Fruit fly (Drosophila melanogaster): ENCODE measurements around the gene Drsl6.

Gene Drsl6

dm6 chr3L:3350572-3351343, 14.5 kb upstream of the Drsl6 start (continued):
- no peak for TF ChIP-seq eyg (GFP tag; optimal IDR thresholded peaks at IDR 0.05)
- no peak for TF ChIP-seq Rx (GFP tag; IDR thresholded peaks at IDR 0.05)
- peak; percentile 11 for TF ChIP-seq lilli (GFP tag; optimal IDR thresholded peaks at IDR 0.05)
- TF ChIP-seq dpn (GFP tag; optimal IDR thresholded peaks at IDR 0.05) = no peak
- TF ChIP-seq cwo (GFP tag; optimal IDR thresholded peaks at IDR 0.05) = no peak
- TF ChIP-seq al (GFP tag; IDR thresholded peaks at IDR 0.05) = no peak
- no peak for TF ChIP-seq Scr (GFP tag; IDR thresholded peaks at IDR 0.05; ENCODE audit: partially characterized antibody)
- no peak for TF ChIP-seq oc (tag; optimal IDR thresholded peaks at IDR 0.05)
- TF ChIP-seq CG2202 (tag; optimal IDR thresholded peaks at IDR 0.05) = no peak
- TF ChIP-seq Hr78 (GFP tag; optimal IDR thresholded peaks at IDR 0.05) = peak in 1 of 2 experiments; percentile 21
- no peak for TF ChIP-seq Mad (GFP tag; optimal IDR thresholded peaks at IDR 0.05)
- TF ChIP-seq Elba2 (GFP tag; optimal IDR thresholded peaks at IDR 0.05) = no peak
- TF ChIP-seq onecut (GFP tag; IDR thresholded peaks at IDR 0.05) = peak; percentile 27; the same call in 1 of the 2 replicates
- peak; percentile 3 for TF ChIP-seq odd (GFP tag; optimal IDR thresholded peaks at IDR 0.05)
- TF ChIP-seq Hr51 (GFP tag; optimal IDR thresholded peaks at IDR 0.05) = no peak
- TF ChIP-seq CG11398 (GFP tag; optimal IDR thresholded peaks at IDR 0.05) = no peak
- TF ChIP-seq sob (GFP tag; IDR thresholded peaks at IDR 0.05) = 0 out of 2 replicates have a peak, but pooled peaks have one; percentile 9
- no peak for TF ChIP-seq Nf-YA (GFP tag; IDR thresholded peaks at IDR 0.05)
- TF ChIP-seq CG12071 (GFP tag; optimal IDR thresholded peaks at IDR 0.05) = no peak
- no peak for TF ChIP-seq CG4424 (GFP tag; optimal IDR thresholded peaks at IDR 0.05)
- no peak for TF ChIP-seq CG7928 (GFP tag; optimal IDR thresholded peaks at IDR 0.05)
- no peak for TF ChIP-seq CG1792 (GFP tag; optimal IDR thresholded peaks at IDR 0.05)
- no peak for TF ChIP-seq cg (GFP tag; optimal IDR thresholded peaks at IDR 0.05)
- TF ChIP-seq CG10147 (GFP tag; optimal IDR thresholded peaks at IDR 0.05) = no peak
- TF ChIP-seq CG12659 (GFP tag; optimal IDR thresholded peaks at IDR 0.05) = no peak
- no peak for TF ChIP-seq CG3838 (GFP tag; optimal IDR thresholded peaks at IDR 0.05)
- no peak for TF ChIP-seq CG10565 (GFP tag; optimal IDR thresholded peaks at IDR 0.05)
- TF ChIP-seq CG13424 (tag; optimal IDR thresholded peaks at IDR 0.05) = peak; percentile 24
- no peak for TF ChIP-seq Lpt (GFP tag; optimal IDR thresholded peaks at IDR 0.05)
- TF ChIP-seq CG11093 (GFP tag; IDR thresholded peaks at IDR 0.05) = no peak
- TF ChIP-seq CG15269 (tag; optimal IDR thresholded peaks at IDR 0.05) = no peak
- TF ChIP-seq CG6813 (GFP tag; optimal IDR thresholded peaks at IDR 0.05) = no peak

dm6 chr3L:3349825-3350123, 13.6 kb upstream of the Drsl6 start:
- TF ChIP-seq CG17829 (tag; optimal IDR thresholded peaks at IDR 0.05) = no peak
- no peak for TF ChIP-seq Trl (optimal IDR thresholded peaks at IDR 0.05)
- no peak for TF ChIP-seq Trl (GFP tag; optimal IDR thresholded peaks at IDR 0.05)
- TF ChIP-seq onecut (GFP tag; IDR thresholded peaks at IDR 0.05) = no peak
- TF ChIP-seq prd (optimal IDR thresholded peaks at IDR 0.05) = no peak
- TF ChIP-seq prd (GFP tag; IDR thresholded peaks at IDR 0.05) = no peak
- TF ChIP-seq Med (GFP tag) = peak; percentile 20
- TF ChIP-seq Stat92E (GFP tag; optimal IDR thresholded peaks at IDR 0.05) = no peak
- TF ChIP-seq HHEX (GFP tag; optimal IDR thresholded peaks at IDR 0.05) = no peak
- TF ChIP-seq Mrtf (GFP tag; IDR thresholded peaks at IDR 0.05) = no peak
- no peak for TF ChIP-seq br (optimal IDR thresholded peaks at IDR 0.05)
- TF ChIP-seq CG8944 (GFP tag; optimal IDR thresholded peaks at IDR 0.05) = no peak
- no peak for TF ChIP-seq sima (GFP tag; optimal IDR thresholded peaks at IDR 0.05)
- no peak for TF ChIP-seq unc-4 (GFP tag; IDR thresholded peaks at IDR 0.05; ENCODE audit: partially characterized antibody)
- peak; percentile 8 for TF ChIP-seq Nf-YC (tag; optimal IDR thresholded peaks at IDR 0.05)
- TF ChIP-seq disco-r (GFP tag; optimal IDR thresholded peaks at IDR 0.05) = no peak
- TF ChIP-seq CG10543 (GFP tag; optimal IDR thresholded peaks at IDR 0.05) = peak; percentile 8
- TF ChIP-seq CG6683 (GFP tag; optimal IDR thresholded peaks at IDR 0.05) = no peak
- peak; percentile 62 for TF ChIP-seq mirr (GFP tag; optimal IDR thresholded peaks at IDR 0.05)
- TF ChIP-seq nom (GFP tag; optimal IDR thresholded peaks at IDR 0.05) = no peak
- no peak for TF ChIP-seq dysf (GFP tag; IDR thresholded peaks at IDR 0.05)

All from whole organism, embryonic.